Fruit fly (Drosophila melanogaster) whole organism, adult: Measurements from ENCODE around the gene CG44014.

Experiments
- CG11617 ChIP-seq: fragments of 200-800 bp; sonication (Bioruptor generic); optimal IDR thresholded peaks from 2 replicates; lab custom pipeline; 2017; ENCODE audit warnings: mild to moderate bottlenecking, missing biosample characterization, missing genetic modification reagents, missing genetic modification characterization
- CG12768 ChIP-seq: fragments of 200-800 bp; sonication (Bioruptor generic); optimal IDR thresholded peaks from 2 replicates; lab custom pipeline; 2017; ENCODE audit warnings: missing biosample characterization, missing genetic modification characterization, mild to moderate bottlenecking, moderate library complexity, missing genetic modification reagents
- CG14711 ChIP-seq: fragments of 200-800 bp; sonication (Bioruptor generic); optimal IDR thresholded peaks from 2 replicates; lab custom pipeline; 2018; ENCODE audit warnings: missing biosample characterization, mild to moderate bottlenecking, missing genetic modification characterization, moderate library complexity
- CG1620 ChIP-seq: fragments of 200-800 bp; sonication (Bioruptor generic); optimal IDR thresholded peaks from 2 replicates; lab custom pipeline; 2016; ENCODE audit warnings: missing biosample characterization, missing genetic modification characterization
- CG33017 ChIP-seq: fragments of 200-800 bp; sonication (Bioruptor generic); optimal IDR thresholded peaks from 2 replicates; lab custom pipeline; 2018; ENCODE audit warnings: missing biosample characterization, mild to moderate bottlenecking, missing genetic modification characterization, moderate library complexity
- CG5204 ChIP-seq: fragments of 200-800 bp; sonication (Bioruptor generic); optimal IDR thresholded peaks from 2 replicates; lab custom pipeline; 2016; ENCODE audit warnings: missing biosample characterization, missing genetic modification characterization
- CG7045 ChIP-seq: fragments of 200-800 bp; sonication (Bioruptor generic); optimal IDR thresholded peaks from 2 replicates; lab custom pipeline; 2017; ENCODE audit warnings: missing biosample characterization, mild to moderate bottlenecking, missing genetic modification characterization
- CG7101 ChIP-seq: fragments of 200-800 bp; sonication (Bioruptor generic); optimal IDR thresholded peaks from 2 replicates; lab custom pipeline; 2018; ENCODE audit warnings: missing biosample characterization, mild to moderate bottlenecking, missing genetic modification characterization, moderate library complexity
- Clk ChIP-seq: fragments of 200-800 bp; sonication (Bioruptor generic); optimal IDR thresholded peaks from 2 replicates; lab custom pipeline; 2017; ENCODE audit warnings: missing biosample characterization, missing genetic modification characterization
- Crg-1 ChIP-seq: fragments of 200-800 bp; sonication (Bioruptor generic); optimal IDR thresholded peaks from 2 replicates; lab custom pipeline; 2016; ENCODE audit warnings: missing biosample characterization, missing genetic modification characterization
- Hr96 ChIP-seq: fragments of 200-800 bp; sonication (Bioruptor generic); optimal IDR thresholded peaks from 2 replicates; lab custom pipeline; 2016; ENCODE audit warnings: missing biosample characterization, missing genetic modification characterization
- Mnt ChIP-seq: fragments of 200-800 bp; sonication (Bioruptor generic); optimal IDR thresholded peaks from 2 replicates; lab custom pipeline; 2016; ENCODE audit warnings: missing biosample characterization, mild to moderate bottlenecking, missing genetic modification characterization
- bab1 ChIP-seq: fragments of 200-800 bp; sonication (Bioruptor generic); optimal IDR thresholded peaks from 3 replicates; lab custom pipeline; 2019; ENCODE audit warnings: missing biosample characterization, mild to moderate bottlenecking, missing genetic modification characterization, moderate library complexity
- cic ChIP-seq: fragments of 200-800 bp; sonication (Bioruptor generic); optimal IDR thresholded peaks from 2 replicates; lab custom pipeline; 2017; ENCODE audit warnings: missing biosample characterization, mild to moderate bottlenecking, missing genetic modification characterization, moderate library complexity
- cnc ChIP-seq, 2 experiments: fragments of >200 bp; optimal IDR thresholded peaks; 2 replicates each; lab custom pipeline; 2017
- kay ChIP-seq: fragments of 200-800 bp; sonication (Bioruptor generic); peaks from one replicate; lab custom pipeline; 2016; ENCODE audit warnings: missing biosample characterization, missing genetic modification characterization, borderline replicate concordance
- ovo ChIP-seq: fragments of 200-800 bp; sonication (Bioruptor generic); optimal IDR thresholded peaks from 2 replicates; lab custom pipeline; 2016; ENCODE audit warnings: missing biosample characterization, missing genetic modification characterization
- pad ChIP-seq: fragments of 200-800 bp; sonication (Bioruptor generic); optimal IDR thresholded peaks from 3 replicates; lab custom pipeline; 2017; ENCODE audit warnings: missing biosample characterization, missing genetic modification characterization, mild to moderate bottlenecking, moderate library complexity, missing genetic modification reagents
- tj ChIP-seq: fragments of 200-800 bp; sonication (Bioruptor generic); optimal IDR thresholded peaks from 3 replicates; lab custom pipeline; 2017; ENCODE audit warnings: missing biosample characterization, mild to moderate bottlenecking, missing genetic modification characterization, moderate library complexity
- toe ChIP-seq: fragments of 200-800 bp; sonication (Bioruptor generic); optimal IDR thresholded peaks from 2 replicates; lab custom pipeline; 2016; ENCODE audit warnings: missing biosample characterization, missing genetic modification characterization

CG44014 gene

dm6 chr3R:15513208-15513607 is 4.5 kb upstream of the CG44014 start:
- TF ChIP-seq CG14711 = no peak
- no peak for TF ChIP-seq kay (GFP tag; lab: Kevin White, UChicago)
- no peak for TF ChIP-seq bab1 (GFP tag; lab: Kevin White, UChicago)
- no peak for TF ChIP-seq CG5204 (GFP tag; lab: Kevin White, UChicago)
- TF ChIP-seq CG33017 = no peak
- TF ChIP-seq CG7101 (tag; lab: Kevin White, UChicago) = no peak
- TF ChIP-seq ovo (GFP tag; lab: Kevin White, UChicago) = no peak
- TF ChIP-seq CG11617 (GFP tag; lab: Kevin White, UChicago) = no peak
- TF ChIP-seq Clk (GFP tag; lab: Kevin White, UChicago) = no peak

dm6 chr3R:15512249-15512648 is 3.6 kb upstream of the CG44014 start:
- TF ChIP-seq toe (GFP tag; lab: Kevin White, UChicago) (no peak), Clk (GFP tag; lab: Kevin White, UChicago) (no peak), CG14711 (no peak), CG12768 (GFP tag; lab: Kevin White, UChicago) (no peak), cnc (optimal IDR thresholded peaks at IDR 0.05; lab: Kevin White, UChicago) (no peak)

- TF ChIP-seq CG7101 (tag; lab: Kevin White, UChicago) = no peak
- no peak for TF ChIP-seq cic (GFP tag; lab: Kevin White, UChicago)
- TF ChIP-seq cnc (optimal IDR thresholded peaks at IDR 0.05; lab: Kevin White, UChicago) = no peak
- no peak for TF ChIP-seq CG1620 (GFP tag; lab: Kevin White, UChicago)
- TF ChIP-seq CG12768 (GFP tag; lab: Kevin White, UChicago) = no peak
- TF ChIP-seq CG33017 = no peak
- TF ChIP-seq Crg-1 = no peak
- TF ChIP-seq CG7045 (GFP tag; lab: Kevin White, UChicago) = no peak
- TF ChIP-seq tj (GFP tag; lab: Kevin White, UChicago) = no peak
- TF ChIP-seq CG11617 (GFP tag; lab: Kevin White, UChicago) = no peak
- no peak for TF ChIP-seq Hr96 (GFP tag; lab: Kevin White, UChicago)
- TF ChIP-seq toe (GFP tag; lab: Kevin White, UChicago) = no peak
- no peak for TF ChIP-seq bab1 (GFP tag; lab: Kevin White, UChicago)
- TF ChIP-seq pad (GFP tag; lab: Kevin White, UChicago) = no peak
- TF ChIP-seq Mnt (GFP tag; lab: Kevin White, UChicago) = no peak
- TF ChIP-seq kay (GFP tag; lab: Kevin White, UChicago) = no peak
- TF ChIP-seq CG5204 (GFP tag; lab: Kevin White, UChicago) = no peak
- TF ChIP-seq ovo (GFP tag; lab: Kevin White, UChicago) = no peak
- TF ChIP-seq Clk (GFP tag; lab: Kevin White, UChicago) = no peak
- TF ChIP-seq CG14711 = no peak
Observed at dm6 chr3R:15509817-15510216, 1.1 kb upstream of the CG44014 start, which contains the start of gene CG44013. Gene CG44013, minus strand, starts transcription at chr3R:15509917.

dm6 chr3R:15507760-15508159 is 926 bp downstream of the CG44014 start:
- TF ChIP-seq kay (GFP tag; lab: Kevin White, UChicago) (peak; percentile 53), CG1620 (GFP tag; lab: Kevin White, UChicago) (no peak)

dm6 chr3R:15494302-15494701 is 14.4 kb downstream of the CG44014 start, which contains the start of gene maca:
Gene maca, plus strand, starts transcription at chr3R:15494602.
- TF ChIP-seq toe (GFP tag; lab: Kevin White, UChicago) (no peak), pad (GFP tag; lab: Kevin White, UChicago) (no peak), CG33017 (no peak), kay (GFP tag; lab: Kevin White, UChicago) (no peak), cic (GFP tag; lab: Kevin White, UChicago) (no peak), Crg-1 (no peak), ovo (GFP tag; lab: Kevin White, UChicago) (no peak), CG14711 (no peak)

- no peak for TF ChIP-seq CG5204 (GFP tag; lab: Kevin White, UChicago)
- no peak for TF ChIP-seq CG11617 (GFP tag; lab: Kevin White, UChicago)
- TF ChIP-seq kay (GFP tag; lab: Kevin White, UChicago) = peak; percentile 3
Observed at dm6 chr3R:15493211-15493610, 15.5 kb downstream of the CG44014 start.

dm6 chr3R:15485866-15486265 is 22.8 kb downstream of the CG44014 start, which contains the start of gene obe:
Gene obe, plus strand, starts transcription at chr3R:15486050.
- TF ChIP-seq kay (GFP tag; lab: Kevin White, UChicago) (no peak), bab1 (GFP tag; lab: Kevin White, UChicago) (peak; percentile 19)

dm6 chr3R:15485296-15485695 is 23.4 kb downstream of the CG44014 start, which contains the start of gene Trissin:
Gene Trissin, minus strand, starts transcription at chr3R:15485396.
- TF ChIP-seq cnc (optimal IDR thresholded peaks at IDR 0.05; lab: Kevin White, UChicago) (no peak), Hr96 (GFP tag; lab: Kevin White, UChicago) (no peak), pad (GFP tag; lab: Kevin White, UChicago) (no peak), cic (GFP tag; lab: Kevin White, UChicago) (no peak), CG1620 (GFP tag; lab: Kevin White, UChicago) (no peak), CG12768 (GFP tag; lab: Kevin White, UChicago) (no peak), ovo (GFP tag; lab: Kevin White, UChicago) (no peak), CG14711 (no peak), bab1 (GFP tag; lab: Kevin White, UChicago) (no peak), Crg-1 (no peak), kay (GFP tag; lab: Kevin White, UChicago) (no peak), CG7101 (tag; lab: Kevin White, UChicago) (no peak)
